Worm (Caenorhabditis elegans): Measurements from ENCODE around the gene gst-35.

DNA sequence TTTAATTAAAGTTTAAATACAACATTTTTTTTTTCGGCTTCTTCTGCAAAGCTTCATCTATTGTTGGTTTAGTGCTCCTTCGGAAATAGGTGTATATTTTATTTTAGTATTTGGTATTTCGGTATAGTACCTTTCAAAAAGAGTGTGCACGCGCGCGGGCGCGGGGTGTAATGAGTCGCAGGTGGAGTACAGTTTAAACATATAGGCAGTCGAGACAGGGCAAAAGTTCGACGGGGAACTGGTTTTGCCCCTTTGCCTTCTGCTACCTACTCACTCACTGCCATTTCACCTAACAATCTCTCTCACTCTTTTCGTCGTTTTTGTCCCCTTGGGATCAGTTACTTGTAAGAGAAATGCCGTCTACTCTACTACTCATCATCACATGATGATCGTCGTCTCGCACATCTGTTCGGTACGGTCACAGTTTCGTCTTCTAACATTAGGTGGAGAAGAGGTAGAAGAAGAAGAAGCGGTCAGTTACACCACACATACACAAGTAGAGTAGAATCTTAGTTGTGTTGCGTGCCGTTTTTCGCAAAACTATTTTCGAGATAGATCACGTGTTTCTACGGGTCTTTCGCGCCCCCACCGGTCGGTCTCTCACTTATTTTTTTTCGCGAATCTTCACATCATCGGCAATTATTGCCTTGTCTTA is 27.2 kb upstream of the gst-35 start:
- TF ChIP-seq ama-1 (optimal IDR thresholded peaks at IDR 0.05) (no peak), scrt-1 (GFP tag; IDR thresholded peaks at IDR 0.05) (no peak), ceh-36 (tag; optimal IDR thresholded peaks at IDR 0.05) (no peak), ets-7 (tag; optimal IDR thresholded peaks at IDR 0.05) (no peak), hmg-4 (GFP tag; optimal IDR thresholded peaks at IDR 0.05) (no peak), hnd-1 (tag; optimal IDR thresholded peaks at IDR 0.05) (no peak), sea-1 (GFP tag; conservative IDR thresholded peaks at IDR 0.05) (no peak)

Data from whole organism, early embryonic.